Worm (Caenorhabditis elegans) whole organism, early embryonic: ENCODE measurements around the gene R08F11.4.

Source experiments
- B0310.2 ChIP-seq: sonication (generic microtip); optimal IDR thresholded peaks from 2 replicates; lab custom pipeline; 2016; ENCODE audit warnings: mild to moderate bottlenecking, missing genetic modification characterization, missing compliant biosample characterization
- F13C5.2 ChIP-seq: sonication (generic microtip); optimal IDR thresholded peaks from 2 replicates; lab custom pipeline; 2017; ENCODE audit warnings: mild to moderate bottlenecking, missing genetic modification characterization, inconsistent platforms, missing compliant biosample characterization
- aly-1 ChIP-seq: sonication (generic microtip); optimal IDR thresholded peaks from 2 replicates; lab custom pipeline; 2016; ENCODE audit warnings: missing genetic modification characterization, missing compliant biosample characterization
- ama-1 ChIP-seq: fragments of 150-350 bp; optimal IDR thresholded peaks from 2 replicates; lab custom pipeline; 2014
- ceh-13 ChIP-seq: fragments of 200-800 bp; sonication (Bioruptor generic); optimal IDR thresholded peaks from 2 replicates; lab custom pipeline; 2018; ENCODE audit warnings: mild to moderate bottlenecking, missing genetic modification characterization, missing compliant biosample characterization
- ceh-36 ChIP-seq: sonication (generic microtip); optimal IDR thresholded peaks from 2 replicates; lab custom pipeline; 2016; ENCODE audit warnings: missing genetic modification characterization, inconsistent platforms, missing compliant biosample characterization
- ets-7 ChIP-seq: sonication (generic microtip); optimal IDR thresholded peaks from 2 replicates; lab custom pipeline; 2016; ENCODE audit warnings: missing genotype, missing genetic modification characterization, missing compliant biosample characterization
- flt-1 ChIP-seq: fragments of 200-800 bp; sonication (Bioruptor generic); IDR thresholded peaks from 2 replicates; pipeline ENCODE4 v1.3.6; 2022; ENCODE audit warnings: missing genetic modification characterization, missing compliant biosample characterization
- hmbx-1 ChIP-seq: sonication (generic microtip); optimal IDR thresholded peaks from 2 replicates; lab custom pipeline; 2016; ENCODE audit warnings: mild to moderate bottlenecking, missing genetic modification characterization, missing compliant biosample characterization
- hmg-4 ChIP-seq: fragments of 200-800 bp; sonication (Bioruptor generic); optimal IDR thresholded peaks from 2 replicates; lab custom pipeline; 2018; ENCODE audit warnings: mild to moderate bottlenecking, missing genetic modification characterization, missing compliant biosample characterization
- hnd-1 ChIP-seq: sonication (generic microtip); optimal IDR thresholded peaks from 2 replicates; lab custom pipeline; 2016; ENCODE audit warnings: missing genetic modification characterization, missing compliant biosample characterization
- pes-1 ChIP-seq: fragments of 200-800 bp; sonication (Bioruptor generic); IDR thresholded peaks from 2 replicates; pipeline ENCODE4 v1.3.6; 2022; ENCODE audit warnings: missing genetic modification reagents, missing genetic modification characterization, missing compliant biosample characterization
- scrt-1 ChIP-seq: fragments of 200-800 bp; sonication (Bioruptor generic); IDR thresholded peaks from 2 replicates; pipeline ENCODE4 v1.3.6; 2022; ENCODE audit warnings: missing genetic modification characterization, missing compliant biosample characterization
- sea-1 ChIP-seq: fragments of 200-800 bp; sonication (Bioruptor generic); conservative IDR thresholded peaks from 2 replicates; pipeline ENCODE4 v1.3.6; 2022; ENCODE audit warnings: missing genetic modification characterization, missing compliant biosample characterization
- tbx-11 ChIP-seq: fragments of 200-800 bp; sonication (Bioruptor generic); IDR thresholded peaks from 2 replicates; pipeline ENCODE4 v1.3.6; 2022; ENCODE audit warnings: missing genetic modification characterization, missing compliant biosample characterization
- tbx-37 ChIP-seq: fragments of 200-800 bp; sonication (Bioruptor generic); conservative IDR thresholded peaks from 2 replicates; pipeline ENCODE4 v1.3.6; 2022; ENCODE audit warnings: missing genetic modification reagents, missing genetic modification characterization, missing compliant biosample characterization
- tra-4 ChIP-seq: sonication (generic microtip); optimal IDR thresholded peaks from 2 replicates; lab custom pipeline; 2017; ENCODE audit warnings: missing genetic modification characterization, missing compliant biosample characterization

The R08F11.4 gene

ce11 chrV:3799737-3800136 lies 5.6 kb downstream of the R08F11.4 start:
- TF ChIP-seq F13C5.2 (tag; lab: Kevin White, UChicago): no peak
- TF ChIP-seq ceh-13 (GFP tag; lab: Kevin White, UChicago): no peak
- TF ChIP-seq B0310.2 (tag; lab: Kevin White, UChicago): no peak

- TF ChIP-seq B0310.2 (tag; lab: Kevin White, UChicago) (no peak), hmbx-1 (tag; lab: Kevin White, UChicago) (no peak), pes-1 (GFP tag; lab: Robert Waterston, UW) (no peak), ceh-36 (tag; lab: Kevin White, UChicago) (no peak), hnd-1 (tag; lab: Kevin White, UChicago) (no peak), tbx-37 (GFP tag; lab: Robert Waterston, UW) (no peak), hmg-4 (GFP tag; lab: Kevin White, UChicago) (no peak), scrt-1 (GFP tag; lab: Robert Waterston, UW) (no peak), tbx-11 (GFP tag; lab: Robert Waterston, UW) (no peak), aly-1 (no peak), F13C5.2 (tag; lab: Kevin White, UChicago) (no peak)
Measured at ce11 chrV:3790424-3790823, 14.9 kb downstream of the R08F11.4 start.

- TF ChIP-seq flt-1 (GFP tag; lab: Robert Waterston, UW): no peak
- TF ChIP-seq hnd-1 (tag; lab: Kevin White, UChicago): no peak
- TF ChIP-seq tra-4 (tag; lab: Kevin White, UChicago): no peak
- no peak for TF ChIP-seq aly-1
- TF ChIP-seq tbx-11 (GFP tag; lab: Robert Waterston, UW): no peak
- no peak for TF ChIP-seq tbx-37 (GFP tag; lab: Robert Waterston, UW)
- TF ChIP-seq hmbx-1 (tag; lab: Kevin White, UChicago): no peak
- no peak for TF ChIP-seq ceh-36 (tag; lab: Kevin White, UChicago)
- no peak for TF ChIP-seq pes-1 (GFP tag; lab: Robert Waterston, UW)
- no peak for TF ChIP-seq hmg-4 (GFP tag; lab: Kevin White, UChicago)
- no peak for TF ChIP-seq ceh-13 (GFP tag; lab: Kevin White, UChicago)
- TF ChIP-seq scrt-1 (GFP tag; lab: Robert Waterston, UW): no peak
- no peak for TF ChIP-seq ama-1 (lab: Kevin White, UChicago)
- TF ChIP-seq B0310.2 (tag; lab: Kevin White, UChicago): no peak
Measured at ce11 chrV:3789770-3790169, 15.6 kb downstream of the R08F11.4 start, which contains the start of gene R08F11.7. Gene R08F11.7 (plus strand): TSS chrV:3790070.

- no peak for TF ChIP-seq aly-1
- TF ChIP-seq flt-1 (GFP tag; lab: Robert Waterston, UW): no peak
- no peak for TF ChIP-seq tbx-37 (GFP tag; lab: Robert Waterston, UW)
- no peak for TF ChIP-seq ets-7 (tag; lab: Kevin White, UChicago)
- no peak for TF ChIP-seq tra-4 (tag; lab: Kevin White, UChicago)
- no peak for TF ChIP-seq hnd-1 (tag; lab: Kevin White, UChicago)
- TF ChIP-seq ceh-36 (tag; lab: Kevin White, UChicago): no peak
- TF ChIP-seq hmbx-1 (tag; lab: Kevin White, UChicago): no peak
- TF ChIP-seq tbx-11 (GFP tag; lab: Robert Waterston, UW): no peak
- TF ChIP-seq F13C5.2 (tag; lab: Kevin White, UChicago): no peak
- no peak for TF ChIP-seq scrt-1 (GFP tag; lab: Robert Waterston, UW)
- TF ChIP-seq ceh-13 (GFP tag; lab: Kevin White, UChicago): no peak
- TF ChIP-seq sea-1 (GFP tag; lab: Robert Waterston, UW): no peak
- TF ChIP-seq hmg-4 (GFP tag; lab: Kevin White, UChicago): no peak
- no peak for TF ChIP-seq B0310.2 (tag; lab: Kevin White, UChicago)
Measured at ce11 chrV:3788538-3788937, 16.8 kb downstream of the R08F11.4 start.

ce11 chrV:3784167-3784734 lies 21.1 kb downstream of the R08F11.4 start, which contains the start of gene R08F11.1:
Gene R08F11.1 (minus strand): TSS chrV:3784217.
- TF ChIP-seq scrt-1 (GFP tag; lab: Robert Waterston, UW): no peak
- TF ChIP-seq aly-1: no peak

ce11 chrV:3776946-3777345 lies 28.4 kb downstream of the R08F11.4 start:
- TF ChIP-seq tbx-11 (GFP tag; lab: Robert Waterston, UW) (no peak), tra-4 (tag; lab: Kevin White, UChicago) (no peak), aly-1 (no peak)

- TF ChIP-seq tbx-11 (GFP tag; lab: Robert Waterston, UW): no peak
Measured at ce11 chrV:3776086-3776589, 29.2 kb downstream of the R08F11.4 start, which contains the start of gene cysl-3. Gene cysl-3 (minus strand): TSS chrV:3776136.

- TF ChIP-seq tbx-37 (GFP tag; lab: Robert Waterston, UW) (no peak), ceh-13 (GFP tag; lab: Kevin White, UChicago) (no peak), scrt-1 (GFP tag; lab: Robert Waterston, UW) (no peak), hnd-1 (tag; lab: Kevin White, UChicago) (no peak), ama-1 (lab: Kevin White, UChicago) (no peak), B0310.2 (tag; lab: Kevin White, UChicago) (no peak), ceh-36 (tag; lab: Kevin White, UChicago) (no peak), flt-1 (GFP tag; lab: Robert Waterston, UW) (no peak), aly-1 (no peak), sea-1 (GFP tag; lab: Robert Waterston, UW) (no peak), hmg-4 (GFP tag; lab: Kevin White, UChicago) (no peak), tra-4 (tag; lab: Kevin White, UChicago) (no peak), hmbx-1 (tag; lab: Kevin White, UChicago) (no peak), tbx-11 (GFP tag; lab: Robert Waterston, UW) (no peak), pes-1 (GFP tag; lab: Robert Waterston, UW) (no peak), F13C5.2 (tag; lab: Kevin White, UChicago) (no peak)
Measured at ce11 chrV:3774653-3775052, 30.7 kb downstream of the R08F11.4 start.
